Worm (Caenorhabditis elegans): ENCODE data around the gene R08C7.11.

R08C7.11 gene

DNA sequence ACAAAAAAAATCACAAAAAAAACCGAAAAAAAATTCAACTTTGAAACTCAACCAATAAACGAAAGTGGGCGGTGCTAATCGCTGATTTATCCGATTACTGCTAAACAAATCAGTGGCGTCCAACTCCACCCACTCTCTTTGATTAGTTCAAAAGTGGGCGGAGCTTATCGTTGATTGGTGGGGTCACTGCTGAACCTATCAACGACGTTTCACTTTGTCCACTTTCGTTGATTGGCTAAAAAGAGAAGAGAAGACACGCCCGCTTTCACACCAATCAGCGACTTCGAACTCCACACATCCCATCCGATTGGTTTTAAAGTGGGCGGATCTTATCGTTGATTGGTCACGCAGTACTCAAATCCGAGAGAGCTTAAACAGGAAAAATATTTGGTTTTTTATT, 30.9 kb downstream of the R08C7.11 start:
- peak; percentile 93 for TF ChIP-seq nfya-1 (tag; optimal IDR thresholded peaks at IDR 0.05; ENCODE audit: insufficient read depth)
- TF ChIP-seq lin-15B (tag; optimal IDR thresholded peaks at IDR 0.05): peak; percentile 3
- no peak for TF ChIP-seq ceh-9 (tag; optimal IDR thresholded peaks at IDR 0.05)

DNA sequence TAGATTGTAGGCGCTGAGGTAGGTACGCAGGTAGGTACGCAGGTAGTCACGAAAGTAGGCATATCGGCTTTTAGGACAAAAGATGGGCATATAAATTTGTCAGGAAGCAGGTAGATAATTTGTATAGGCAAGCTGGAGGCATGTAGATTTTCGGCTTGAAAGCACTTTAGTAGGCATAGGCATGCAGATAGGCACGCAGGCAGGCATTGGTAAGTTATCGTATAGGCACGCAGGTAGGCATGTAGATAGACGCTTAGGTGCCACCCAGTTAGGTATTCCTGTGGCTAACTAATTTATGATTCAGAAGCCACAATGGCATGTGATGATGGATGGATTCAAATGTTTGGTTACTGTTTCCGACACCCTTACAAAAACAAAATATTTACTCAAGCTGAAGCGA, 31.7 kb downstream of the R08C7.11 start:
- TF ChIP-seq lin-15B (tag; optimal IDR thresholded peaks at IDR 0.05): no peak
- no peak for TF ChIP-seq fos-1 (tag; optimal IDR thresholded peaks at IDR 0.05)
- TF ChIP-seq pha-4 (tag; optimal IDR thresholded peaks at IDR 0.05): no peak
- TF ChIP-seq ceh-16 (tag; optimal IDR thresholded peaks at IDR 0.05): no peak
- TF ChIP-seq nhr-12 (tag; optimal IDR thresholded peaks at IDR 0.05): no peak
- TF ChIP-seq nhr-25 (tag; optimal IDR thresholded peaks at IDR 0.05): no peak
- no peak for TF ChIP-seq ztf-4 (tag; optimal IDR thresholded peaks at IDR 0.05)
- TF ChIP-seq ZK546.5 (tag; optimal IDR thresholded peaks at IDR 0.05): no peak
- no peak for TF ChIP-seq elt-1 (tag; optimal IDR thresholded peaks at IDR 0.05)
- TF ChIP-seq nhr-77 (tag; optimal IDR thresholded peaks at IDR 0.05): no peak
- TF ChIP-seq egl-27 (tag; optimal IDR thresholded peaks at IDR 0.05): no peak

DNA sequence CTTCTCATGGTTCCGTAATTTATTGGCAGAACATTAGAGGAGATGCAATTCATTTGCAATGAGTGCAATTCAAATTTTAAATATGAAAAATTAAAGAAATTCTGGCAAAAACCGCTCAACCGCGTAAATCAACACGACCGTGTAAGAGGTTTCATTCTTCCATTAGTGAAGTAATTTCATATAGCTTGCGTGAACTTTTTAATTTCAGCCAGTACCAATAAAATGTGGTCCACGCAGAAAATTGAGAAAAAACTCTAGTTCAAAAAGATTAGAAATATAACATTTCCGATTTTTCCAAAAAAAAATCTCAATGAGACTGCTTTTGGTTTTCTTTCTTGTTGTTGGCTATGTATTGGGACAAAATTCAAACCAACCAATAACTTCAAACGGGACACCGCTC, 32.7 kb downstream of the R08C7.11 start, which contains the start of gene clec-175:
Gene clec-175, plus strand, starts transcription at position 301 of the 400 bp plus-strand sequence.
- TF ChIP-seq zag-1 (tag; optimal IDR thresholded peaks at IDR 0.05) (no peak), unc-62 (GFP tag; optimal IDR thresholded peaks at IDR 0.05) (no peak), nhr-43 (tag; optimal IDR thresholded peaks at IDR 0.05; ENCODE audit: poor library complexity, severe bottlenecking) (no peak), aly-2 (tag; optimal IDR thresholded peaks at IDR 0.05) (no peak)

DNA sequence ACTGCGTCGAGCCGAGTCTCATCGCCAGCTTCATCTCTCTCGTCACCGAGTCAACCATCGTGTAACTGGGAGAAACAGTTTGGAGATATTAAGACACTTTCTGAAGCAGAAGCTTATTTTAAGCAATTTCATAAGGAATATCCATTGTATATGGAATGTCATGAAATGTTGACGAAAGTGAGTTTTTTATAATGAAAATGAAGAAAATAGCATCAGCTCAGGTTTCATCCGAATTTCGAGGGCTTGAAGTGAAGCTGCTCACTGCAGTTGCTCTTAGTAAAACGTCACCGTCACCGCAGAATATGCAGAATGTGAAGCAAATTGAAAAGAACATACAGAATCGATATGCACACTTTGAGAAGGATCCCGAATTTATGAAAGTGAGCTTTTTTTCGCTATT, 41.6 kb downstream of the R08C7.11 start:
- TF ChIP-seq nhr-67 (tag; optimal IDR thresholded peaks at IDR 0.05) (no peak), fos-1 (tag; optimal IDR thresholded peaks at IDR 0.05) (no peak), daf-12 (tag; optimal IDR thresholded peaks at IDR 0.05) (no peak), fkh-2 (tag; optimal IDR thresholded peaks at IDR 0.05) (no peak), ama-1 (optimal IDR thresholded peaks at IDR 0.05) (no peak), nhr-11 (tag; optimal IDR thresholded peaks at IDR 0.05) (no peak), R02D3.7 (tag; optimal IDR thresholded peaks at IDR 0.05) (no peak), ZK546.5 (tag; optimal IDR thresholded peaks at IDR 0.05) (no peak), unc-39 (tag; optimal IDR thresholded peaks at IDR 0.05) (no peak), ceh-82 (tag; optimal IDR thresholded peaks at IDR 0.05) (no peak), zag-1 (tag; optimal IDR thresholded peaks at IDR 0.05) (no peak), unc-62 (GFP tag; optimal IDR thresholded peaks at IDR 0.05) (no peak), nhr-12 (tag; optimal IDR thresholded peaks at IDR 0.05) (no peak), lin-15B (tag; optimal IDR thresholded peaks at IDR 0.05) (no peak), hmg-11 (tag; optimal IDR thresholded peaks at IDR 0.05) (no peak)

DNA sequence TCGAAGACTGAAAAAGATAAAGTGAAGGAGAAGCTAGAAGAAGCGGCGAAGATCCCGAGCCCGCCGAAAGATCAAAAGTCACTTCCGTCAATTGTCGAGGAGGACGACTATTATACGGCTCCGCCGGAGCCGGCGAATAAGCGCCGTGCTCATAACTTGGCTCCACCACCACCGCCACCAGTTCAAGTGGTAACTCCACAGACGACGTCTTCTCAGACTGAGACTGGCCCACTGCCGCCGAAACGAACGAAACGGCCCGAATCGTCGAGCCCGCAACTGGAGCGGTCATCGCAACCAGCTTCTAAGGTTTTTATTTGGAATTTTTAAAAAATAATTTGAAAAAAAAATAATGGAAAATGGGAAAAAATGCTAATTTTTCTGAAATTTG, 42.8 kb downstream of the R08C7.11 start:
- TF ChIP-seq zag-1 (tag; optimal IDR thresholded peaks at IDR 0.05): no peak
- no peak for TF ChIP-seq R02D3.7 (tag; optimal IDR thresholded peaks at IDR 0.05)
- TF ChIP-seq lin-39 (tag; optimal IDR thresholded peaks at IDR 0.05): no peak
- no peak for TF ChIP-seq nhr-237 (tag; optimal IDR thresholded peaks at IDR 0.05)
- TF ChIP-seq nhr-12 (tag; optimal IDR thresholded peaks at IDR 0.05): no peak
- no peak for TF ChIP-seq skn-1 (tag; optimal IDR thresholded peaks at IDR 0.05)
- no peak for TF ChIP-seq egl-5 (tag; optimal IDR thresholded peaks at IDR 0.05)
- TF ChIP-seq tbx-2 (tag; optimal IDR thresholded peaks at IDR 0.05): no peak

DNA sequence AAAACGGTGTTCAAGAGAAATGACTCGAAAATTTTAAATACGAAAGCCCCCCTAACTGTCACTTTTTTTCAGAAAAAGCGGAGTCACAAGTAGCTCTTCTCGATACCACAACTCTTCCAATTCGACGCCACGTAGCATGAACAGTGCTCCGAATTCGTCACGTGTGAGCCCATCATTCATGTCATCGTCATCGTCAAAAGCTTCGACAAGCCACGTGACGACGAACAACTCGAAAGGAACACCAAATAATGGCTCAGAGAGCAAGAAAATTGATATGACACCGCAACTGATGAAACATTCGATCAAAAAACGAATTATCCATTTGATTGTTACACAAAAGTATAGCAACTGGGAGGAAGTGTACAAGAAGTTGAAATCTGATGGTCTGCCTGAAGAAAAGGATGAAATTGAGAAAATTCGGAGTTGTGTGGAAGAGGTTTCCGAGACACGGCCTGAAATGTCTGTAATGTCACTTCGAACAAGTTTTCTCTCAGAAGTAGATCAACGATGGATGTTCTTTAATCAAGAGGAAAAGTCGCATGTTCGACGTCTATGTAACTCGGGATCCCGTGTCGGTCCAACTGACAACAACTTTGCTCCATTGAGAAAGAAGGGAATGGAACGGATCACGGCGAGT, 43.3 kb downstream of the R08C7.11 start:
- TF ChIP-seq nhr-28 (tag; optimal IDR thresholded peaks at IDR 0.05) (no peak), aly-2 (tag; optimal IDR thresholded peaks at IDR 0.05) (no peak), ztf-4 (tag; optimal IDR thresholded peaks at IDR 0.05) (no peak), lsy-12 (tag; optimal IDR thresholded peaks at IDR 0.05) (no peak), nhr-77 (tag; optimal IDR thresholded peaks at IDR 0.05) (no peak), ama-1 (optimal IDR thresholded peaks at IDR 0.05) (no peak), nfya-1 (tag; optimal IDR thresholded peaks at IDR 0.05; ENCODE audit: insufficient read depth) (no peak), jun-1 (tag; optimal IDR thresholded peaks at IDR 0.05) (no peak), fos-1 (tag; optimal IDR thresholded peaks at IDR 0.05) (no peak), hmg-11 (tag; optimal IDR thresholded peaks at IDR 0.05) (no peak)
